Worm (Caenorhabditis elegans): ENCODE results near the gene srg-46.

srg-46 gene

ce11 chrV:13360254-13360653 is 3.3 kb upstream of the srg-46 start, which contains the start of gene F32H5.4:
TSS of gene F32H5.4 (plus strand) at chrV:13360554.
- TF ChIP-seq ceh-62 (tag; optimal IDR thresholded peaks at IDR 0.05) (no peak), mxl-3 (GFP tag; optimal IDR thresholded peaks at IDR 0.05) (no peak), zag-1 (tag; optimal IDR thresholded peaks at IDR 0.05) (no peak), T20F7.1 (GFP tag; optimal IDR thresholded peaks at IDR 0.05) (no peak), Y75B8A.6 (GFP tag; IDR thresholded peaks at IDR 0.05) (no peak), Y48G9A.11 (GFP tag; IDR thresholded peaks at IDR 0.05) (no peak), nhr-41 (GFP tag; IDR thresholded peaks at IDR 0.05) (no peak), lin-38 (GFP tag; IDR thresholded peaks at IDR 0.05) (no peak), F10B5.3 (tag; optimal IDR thresholded peaks at IDR 0.05) (no peak), egl-27 (tag; optimal IDR thresholded peaks at IDR 0.05) (no peak)

- TF ChIP-seq unc-62 (GFP tag; optimal IDR thresholded peaks at IDR 0.05 in 1 of 2) (peak in 1 of 2 experiments; percentile 92), unc-62 (tag; optimal IDR thresholded peaks at IDR 0.05) (no peak), gei-8 (GFP tag; optimal IDR thresholded peaks at IDR 0.05) (no peak)
These were observed 712 bp downstream of the srg-46 start for ce11 chrV:13364227-13364626.

ce11 chrV:13366488-13366887 is 3.0 kb downstream of the srg-46 start:
- TF ChIP-seq fkh-10 (GFP tag; optimal IDR thresholded peaks at IDR 0.05) (peak; percentile 37), vab-7 (GFP tag; IDR thresholded peaks at IDR 0.05) (no peak)

DNA sequence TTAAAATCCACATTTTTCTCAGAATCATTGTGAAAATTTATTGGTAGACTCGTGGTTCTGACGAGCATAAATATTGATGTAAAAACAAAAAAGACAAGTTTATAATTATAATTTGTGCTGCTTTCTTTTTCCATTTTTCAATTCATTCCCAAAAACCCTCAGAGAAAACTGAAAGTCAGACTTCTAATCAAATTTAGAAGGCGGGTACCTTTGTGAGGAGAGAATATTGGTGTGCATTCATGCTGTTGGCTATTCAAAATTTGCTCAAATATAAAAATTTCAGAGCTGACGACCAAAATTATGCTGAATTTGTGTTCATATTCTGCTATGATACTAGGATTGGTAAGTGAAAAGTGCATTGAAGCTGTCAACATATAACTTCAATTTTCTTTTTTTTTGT is 3.5 kb downstream of the srg-46 start, which contains the start of gene srx-125:
Gene srx-125 (plus strand): TSS at position 301 of the 400 bp plus-strand sequence.
- TF ChIP-seq Y75B8A.6 (GFP tag; IDR thresholded peaks at IDR 0.05) (no peak), R02D3.7 (tag; optimal IDR thresholded peaks at IDR 0.05) (no peak), nhr-25 (tag; optimal IDR thresholded peaks at IDR 0.05; ENCODE audit: borderline replicate concordance, insufficient read depth) (no peak), nhr-10 (tag; optimal IDR thresholded peaks at IDR 0.05) (no peak), nhr-11 (tag; optimal IDR thresholded peaks at IDR 0.05) (no peak), jun-1 (tag; optimal IDR thresholded peaks at IDR 0.05) (no peak), ceh-44 (GFP tag; IDR thresholded peaks at IDR 0.05) (no peak), unc-62 (GFP tag; optimal IDR thresholded peaks at IDR 0.05 in 1 of 2) (peak in 1 of 2 experiments; percentile 46), unc-62 (tag; optimal IDR thresholded peaks at IDR 0.05) (no peak)

DNA sequence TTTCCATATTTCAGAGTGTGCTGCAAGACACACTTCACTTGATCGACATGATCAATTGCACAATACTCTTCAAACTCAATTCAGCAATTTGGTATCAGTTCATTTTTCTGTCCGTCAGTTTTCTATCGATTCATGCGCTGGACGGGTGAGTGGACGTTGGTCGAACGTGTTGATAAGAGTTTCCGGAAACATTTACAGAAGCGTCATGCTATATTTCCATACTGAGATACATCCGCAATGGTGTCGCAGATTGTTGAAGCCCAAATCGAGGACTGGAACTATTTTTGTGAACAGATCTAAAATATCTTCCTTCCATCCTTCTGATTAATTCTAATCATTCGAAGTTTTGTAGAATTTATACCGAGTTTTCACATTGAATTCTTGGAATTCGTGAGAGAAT is 6.1 kb downstream of the srg-46 start:
- peak; percentile 31 for TF ChIP-seq T20F7.1 (GFP tag; optimal IDR thresholded peaks at IDR 0.05)
- peak; percentile 41 for TF ChIP-seq dve-1 (tag; optimal IDR thresholded peaks at IDR 0.05; ENCODE audit: insufficient read depth)
- peak; percentile 3 for TF ChIP-seq nhr-25 (tag; optimal IDR thresholded peaks at IDR 0.05; ENCODE audit: borderline replicate concordance, insufficient read depth)
- TF ChIP-seq mdt-29 (GFP tag; IDR thresholded peaks at IDR 0.05): no peak; the same call in 1 of the 2 replicates
- 0 out of 2 replicates have a peak, but pooled peaks have one; percentile 11 for TF ChIP-seq mxl-2 (GFP tag; conservative IDR thresholded peaks at IDR 0.05)
- TF ChIP-seq ctbp-1 (GFP tag; IDR thresholded peaks at IDR 0.05): no peak
- peak; percentile 60 for TF ChIP-seq mep-1 (tag; optimal IDR thresholded peaks at IDR 0.05)
- TF ChIP-seq hlh-30 (tag; optimal IDR thresholded peaks at IDR 0.05; ENCODE audit: insufficient read depth): no peak
- TF ChIP-seq dmd-6 (GFP tag; IDR thresholded peaks at IDR 0.05): peak; percentile 77
- peak in 1 of 2 experiments; percentile 7 for TF ChIP-seq mdl-1 (tag; optimal IDR thresholded peaks at IDR 0.05)
- no peak for TF ChIP-seq F10B5.3 (tag; optimal IDR thresholded peaks at IDR 0.05)
- peak; percentile 64 for TF ChIP-seq zfp-3 (GFP tag; conservative IDR thresholded peaks at IDR 0.05)
- peak in 1 of 2 experiments; percentile 6 for TF ChIP-seq unc-62 (GFP tag; optimal IDR thresholded peaks at IDR 0.05 in 1 of 2)
- TF ChIP-seq unc-62 (tag; optimal IDR thresholded peaks at IDR 0.05): no peak
- no peak for TF ChIP-seq madf-9 (GFP tag; conservative IDR thresholded peaks at IDR 0.05)
- 0 out of 2 replicates have a peak, but pooled peaks have one; percentile 6 for TF ChIP-seq php-3 (GFP tag; IDR thresholded peaks at IDR 0.05)
- no peak for TF ChIP-seq ceh-32 (tag; optimal IDR thresholded peaks at IDR 0.05; ENCODE audit: poor library complexity)
- no peak for TF ChIP-seq spr-1 (tag; optimal IDR thresholded peaks at IDR 0.05)
- peak; percentile 36 for TF ChIP-seq nhr-10 (tag; optimal IDR thresholded peaks at IDR 0.05)
- peak; percentile 55 for TF ChIP-seq nhr-28 (tag; optimal IDR thresholded peaks at IDR 0.05)
- no peak for TF ChIP-seq daf-16 (GFP tag; optimal IDR thresholded peaks at IDR 0.05)
- peak; percentile 68 for TF ChIP-seq daf-16 (tag; optimal IDR thresholded peaks at IDR 0.05)
- TF ChIP-seq Y75B8A.6 (GFP tag; IDR thresholded peaks at IDR 0.05): 0 out of 2 replicates have a peak, but pooled peaks have one; percentile 4
- TF ChIP-seq pqm-1 (tag; optimal IDR thresholded peaks at IDR 0.05): peak; percentile 54
- peak; percentile 23; the same call in 1 of the 2 replicates for TF ChIP-seq lin-1 (GFP tag; IDR thresholded peaks at IDR 0.05)
- peak; percentile 48; the same call in 1 of the 2 replicates for TF ChIP-seq tra-1 (GFP tag; IDR thresholded peaks at IDR 0.05)
- TF ChIP-seq nhr-77 (tag; optimal IDR thresholded peaks at IDR 0.05): peak; percentile 62
- TF ChIP-seq lim-7 (GFP tag; IDR thresholded peaks at IDR 0.05): no peak
- peak; percentile 11 for TF ChIP-seq gei-8 (GFP tag; optimal IDR thresholded peaks at IDR 0.05)
